Worm (Caenorhabditis elegans) whole organism, L1 larva: ENCODE measurements around the gene gtf-2E1.

Experiments used
- C34B4.2 ChIP-seq: sonication (generic microtip); optimal IDR thresholded peaks from 2 replicates; lab custom pipeline; 2017; ENCODE audit warnings: mild to moderate bottlenecking, missing genetic modification characterization, missing compliant biosample characterization
- Y116A8C.19 ChIP-seq: sonication (generic microtip); optimal IDR thresholded peaks from 2 replicates; lab custom pipeline; 2016; ENCODE audit warnings: missing compliant biosample characterization, missing genetic modification characterization, borderline replicate concordance
- aly-2 ChIP-seq: fragments of 150-350 bp; optimal IDR thresholded peaks from 2 replicates; lab custom pipeline; 2014; ENCODE audit warnings: missing biosample characterization, missing genetic modification characterization
- ama-1 ChIP-seq: fragments of 150-350 bp; optimal IDR thresholded peaks from 2 replicates; lab custom pipeline; 2014
- ceh-63 ChIP-seq: fragments of 200-800 bp; sonication (Bioruptor generic); optimal IDR thresholded peaks from 2 replicates; lab custom pipeline; 2018; ENCODE audit warnings: mild to moderate bottlenecking, missing genetic modification characterization, missing compliant biosample characterization
- ceh-88 ChIP-seq: fragments of 200-800 bp; sonication (Bioruptor generic); IDR thresholded peaks from 2 replicates; pipeline ENCODE4 v1.3.6; 2022; ENCODE audit warnings: missing genetic modification characterization, missing compliant biosample characterization
- dpl-1 ChIP-seq, 3 experiments: fragments of 150-350 bp in 2 of 3; sonication (generic microtip) in 1 of 3; optimal IDR thresholded peaks; 2 replicates each; lab custom pipeline; 2014 to 2017; ENCODE audit warnings: missing biosample characterization in 3 of 3, missing genetic modification characterization in 3 of 3, missing genetic modification reagents in 3 of 3
- dsc-1 ChIP-seq: sonication (generic microtip); optimal IDR thresholded peaks from 2 replicates; lab custom pipeline; 2016; ENCODE audit warnings: mild to moderate bottlenecking, missing genetic modification characterization, missing compliant biosample characterization
- efl-1 ChIP-seq, 4 experiments: fragments of 150-350 bp; optimal IDR thresholded peaks in 3 of 4; peaks in 1 of 4; 1 replicate in 1 of 4; 2 replicates in 3 of 4; lab custom pipeline; 2014; ENCODE audit warnings: missing biosample characterization in 2 of 4, missing genetic modification characterization in 2 of 4, missing genetic modification reagents in 2 of 4
- egl-27 ChIP-seq, 2 experiments: fragments of 150-350 bp in 1 of 2; sonication (generic microtip); optimal IDR thresholded peaks; 3 replicates each; lab custom pipeline; 2017 to 2018; ENCODE audit warnings: missing biosample characterization in 2 of 2, missing genetic modification characterization in 2 of 2, missing genetic modification reagents in 2 of 2
- ets-5 ChIP-seq: fragments of 200-800 bp; sonication (Bioruptor generic); IDR thresholded peaks from 2 replicates; pipeline ENCODE4 v1.3.6; 2022; ENCODE audit warnings: missing genetic modification characterization, missing compliant biosample characterization
- fkh-8 ChIP-seq: sonication (generic microtip); optimal IDR thresholded peaks from 2 replicates; lab custom pipeline; 2016; ENCODE audit warnings: mild to moderate bottlenecking, missing genetic modification characterization, missing compliant biosample characterization
- fos-1 ChIP-seq: fragments of 150-350 bp; optimal IDR thresholded peaks from 2 replicates; lab custom pipeline; 2014; ENCODE audit warnings: missing biosample characterization, missing genetic modification characterization
- hlh-17 ChIP-seq: fragments of 200-800 bp; sonication (Bioruptor generic); optimal IDR thresholded peaks from 2 replicates; lab custom pipeline; 2018; ENCODE audit warnings: missing genetic modification characterization, mild to moderate bottlenecking, missing compliant biosample characterization, moderate library complexity, borderline replicate concordance
- hlh-4 ChIP-seq: sonication (generic microtip); optimal IDR thresholded peaks from 2 replicates; lab custom pipeline; 2016; ENCODE audit warnings: mild to moderate bottlenecking, missing genetic modification characterization, missing compliant biosample characterization
- irx-1 ChIP-seq: sonication (generic microtip); optimal IDR thresholded peaks from 2 replicates; lab custom pipeline; 2016; ENCODE audit warnings: missing genetic modification characterization, missing compliant biosample characterization
- mab-9 ChIP-seq: fragments of 200-800 bp; sonication (Bioruptor generic); IDR thresholded peaks from 2 replicates; pipeline ENCODE4 v1.3.6; 2022; ENCODE audit warnings: missing genetic modification reagents, missing genetic modification characterization, missing compliant biosample characterization
- mdl-1 ChIP-seq, 2 experiments: fragments of 150-350 bp; optimal IDR thresholded peaks; 2 replicates each; lab custom pipeline; 2014 to 2017; ENCODE audit warnings: missing biosample characterization in 2 of 2, missing genetic modification characterization in 2 of 2, inconsistent platforms in 1 of 2
- mep-1 ChIP-seq: fragments of 150-350 bp; optimal IDR thresholded peaks from 2 replicates; lab custom pipeline; 2014; ENCODE audit warnings: missing biosample characterization, missing genetic modification characterization
- nhr-11 ChIP-seq: fragments of 150-350 bp; optimal IDR thresholded peaks from 2 replicates; lab custom pipeline; 2014; ENCODE audit warnings: missing biosample characterization, missing genetic modification characterization
- nhr-19 ChIP-seq: fragments of 200-800 bp; sonication (Bioruptor generic); conservative IDR thresholded peaks from 2 replicates; pipeline ENCODE4 v1.3.6; 2022; ENCODE audit warnings: missing genetic modification characterization, missing compliant biosample characterization
- nhr-47 ChIP-seq: sonication (generic microtip); optimal IDR thresholded peaks from 2 replicates; lab custom pipeline; 2016; ENCODE audit warnings: mild to moderate bottlenecking, missing genetic modification characterization, moderate library complexity, missing compliant biosample characterization
- nhr-85 ChIP-seq: sonication (generic microtip); peaks from one replicate; lab custom pipeline; 2016; ENCODE audit warnings: missing genetic modification characterization, inconsistent platforms, missing compliant biosample characterization
- nhr-90 ChIP-seq: sonication (generic microtip); optimal IDR thresholded peaks from 2 replicates; lab custom pipeline; 2016; ENCODE audit warnings: mild to moderate bottlenecking, missing genetic modification characterization, missing compliant biosample characterization; ENCODE audit not compliant: poor library complexity
- pag-3 ChIP-seq: sonication (generic microtip); optimal IDR thresholded peaks from 2 replicates; lab custom pipeline; 2017; ENCODE audit warnings: missing genetic modification characterization, mild to moderate bottlenecking, missing compliant biosample characterization, antibody characterized with exemption, borderline replicate concordance; ENCODE audit not compliant: insufficient read depth
- pqm-1 ChIP-seq: sonication (generic microtip); optimal IDR thresholded peaks from 3 replicates; lab custom pipeline; 2017; ENCODE audit warnings: missing biosample characterization, missing genetic modification characterization
- skn-1 ChIP-seq: fragments of 150-350 bp; optimal IDR thresholded peaks from 2 replicates; lab custom pipeline; 2014; ENCODE audit warnings: missing biosample characterization, missing genetic modification characterization
- sox-4 ChIP-seq: sonication (generic microtip); optimal IDR thresholded peaks from 2 replicates; lab custom pipeline; 2016; ENCODE audit warnings: missing genetic modification characterization, missing compliant biosample characterization
- swsn-7 ChIP-seq: sonication (generic microtip); optimal IDR thresholded peaks from 2 replicates; lab custom pipeline; 2016; ENCODE audit warnings: missing genetic modification characterization, missing compliant biosample characterization
- unc-62 ChIP-seq: fragments of 150-350 bp; optimal IDR thresholded peaks from 2 replicates; lab custom pipeline; 2014; ENCODE audit warnings: missing biosample characterization, missing genetic modification reagents, missing genetic modification characterization
- unc-86 ChIP-seq: sonication (generic microtip); optimal IDR thresholded peaks from 2 replicates; lab custom pipeline; 2016; ENCODE audit warnings: missing genetic modification characterization, missing compliant biosample characterization
- vab-15 ChIP-seq: sonication (generic microtip); optimal IDR thresholded peaks from 2 replicates; lab custom pipeline; 2017; ENCODE audit warnings: missing genotype, mild to moderate bottlenecking, missing genetic modification characterization, missing compliant biosample characterization
- zip-4 ChIP-seq: fragments of 200-800 bp; sonication (Bioruptor generic); optimal IDR thresholded peaks from 2 replicates; lab custom pipeline; 2018; ENCODE audit warnings: mild to moderate bottlenecking, missing genetic modification characterization, moderate library complexity, missing compliant biosample characterization
- ztf-11 ChIP-seq, 2 experiments: sonication (generic microtip); optimal IDR thresholded peaks; 2 replicates each; lab custom pipeline; 2016 to 2017; ENCODE audit warnings: missing genetic modification characterization in 2 of 2, missing biosample characterization in 1 of 2, missing compliant biosample characterization in 1 of 2
- ztf-4 ChIP-seq: fragments of 150-350 bp; optimal IDR thresholded peaks from 2 replicates; lab custom pipeline; 2014; ENCODE audit warnings: missing biosample characterization, missing genetic modification characterization

The gtf-2E1 gene

DNA sequence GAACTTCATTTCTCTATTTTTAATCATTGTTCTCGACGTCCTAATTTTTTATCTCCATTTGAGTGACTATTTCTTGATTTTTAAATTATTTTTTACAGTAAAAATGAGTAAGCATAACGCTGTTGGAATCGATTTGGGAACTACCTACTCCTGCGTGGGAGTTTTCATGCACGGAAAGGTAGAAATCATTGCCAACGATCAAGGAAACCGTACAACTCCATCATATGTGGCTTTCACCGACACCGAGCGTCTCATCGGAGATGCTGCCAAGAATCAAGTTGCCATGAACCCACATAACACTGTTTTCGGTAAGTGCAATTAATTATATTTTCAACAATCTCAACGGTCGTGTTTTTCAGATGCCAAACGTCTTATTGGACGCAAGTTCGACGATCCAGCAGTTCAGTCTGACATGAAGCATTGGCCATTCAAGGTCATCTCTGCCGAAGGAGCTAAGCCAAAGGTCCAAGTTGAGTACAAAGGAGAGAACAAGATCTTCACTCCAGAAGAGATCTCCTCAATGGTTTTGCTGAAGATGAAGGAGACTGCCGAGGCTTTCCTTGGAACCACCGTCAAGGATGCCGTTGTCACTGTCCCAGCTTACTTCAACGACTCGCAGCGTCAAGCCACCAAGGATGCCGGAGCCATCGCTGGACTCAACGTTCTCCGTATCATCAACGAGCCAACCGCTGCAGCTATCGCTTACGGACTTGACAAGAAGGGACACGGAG, 23.9 kb downstream of the gtf-2E1 start, which contains the start of gene hsp-1:
Gene hsp-1 (plus strand): TSS at position 99 of the 731 bp plus-strand sequence.
- TF ChIP-seq nhr-47 (tag; lab: Kevin White, UChicago) (no peak), ama-1 (lab: Kevin White, UChicago) (peak; percentile 46), fos-1 (tag; lab: Kevin White, UChicago) (no peak), dsc-1 (tag; lab: Kevin White, UChicago) (no peak), ceh-63 (peak; percentile 71), zip-4 (GFP tag; lab: Kevin White, UChicago) (no peak), fkh-8 (tag; lab: Kevin White, UChicago) (no peak), sox-4 (tag; lab: Kevin White, UChicago) (no peak), hlh-17 (no peak), ets-5 (GFP tag; lab: Robert Waterston, UW) (no peak), skn-1 (peak; percentile 17), mab-9 (GFP tag; lab: Robert Waterston, UW) (peak; percentile 50; the same call in 1 of the 2 replicates), ztf-11 (tag; optimal IDR thresholded peaks at IDR 0.05; lab: Kevin White, UChicago) (no peak), swsn-7 (no peak)

DNA sequence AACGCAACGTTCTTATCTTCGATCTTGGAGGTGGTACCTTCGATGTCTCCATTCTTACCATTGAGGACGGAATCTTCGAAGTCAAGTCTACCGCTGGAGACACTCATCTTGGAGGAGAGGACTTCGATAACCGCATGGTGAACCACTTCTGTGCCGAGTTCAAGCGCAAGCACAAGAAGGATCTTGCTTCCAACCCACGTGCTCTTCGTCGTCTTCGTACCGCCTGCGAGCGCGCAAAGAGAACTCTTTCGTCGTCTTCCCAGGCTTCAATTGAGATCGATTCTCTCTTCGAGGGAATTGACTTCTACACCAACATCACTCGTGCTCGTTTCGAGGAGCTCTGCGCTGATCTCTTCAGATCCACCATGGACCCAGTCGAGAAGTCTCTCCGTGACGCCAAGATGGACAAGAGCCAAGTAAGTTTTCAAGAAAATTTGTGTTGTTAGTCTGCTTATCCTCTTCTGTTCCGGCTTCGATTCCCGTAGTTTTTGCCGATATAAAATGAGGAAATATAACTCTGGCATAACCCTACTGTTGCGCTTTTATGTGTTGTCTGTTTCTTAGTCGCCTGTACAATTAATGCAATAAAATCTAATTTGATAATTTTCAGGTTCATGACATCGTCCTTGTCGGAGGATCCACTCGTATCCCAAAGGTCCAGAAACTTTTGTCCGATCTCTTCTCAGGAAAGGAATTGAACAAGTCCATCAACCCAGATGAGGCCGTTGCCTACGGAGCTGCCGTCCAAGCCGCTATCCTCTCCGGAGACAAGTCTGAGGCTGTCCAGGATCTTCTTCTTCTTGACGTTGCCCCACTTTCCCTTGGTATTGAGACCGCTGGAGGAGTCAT, 24.7 kb downstream of the gtf-2E1 start:
- no peak for TF ChIP-seq unc-86 (tag; lab: Kevin White, UChicago)
- TF ChIP-seq aly-2 (tag; lab: Kevin White, UChicago) = peak; percentile 47
- TF ChIP-seq hlh-4 (tag; lab: Kevin White, UChicago) = no peak
- no peak for TF ChIP-seq ztf-11 (tag; optimal IDR thresholded peaks at IDR 0.05; lab: Kevin White, UChicago)
- TF ChIP-seq mdl-1 (tag; optimal IDR thresholded peaks at IDR 0.05; lab: Kevin White, UChicago) = no peak
- TF ChIP-seq ztf-4 (tag; lab: Kevin White, UChicago) = no peak
- no peak for TF ChIP-seq C34B4.2 (tag; lab: Kevin White, UChicago)
- TF ChIP-seq nhr-19 (GFP tag; lab: Robert Waterston, UW) = no peak
- peak; percentile 17 for TF ChIP-seq mep-1 (tag; lab: Kevin White, UChicago)
- TF ChIP-seq pag-3 (tag; lab: Kevin White, UChicago) = no peak
- TF ChIP-seq dpl-1 (GFP tag; optimal IDR thresholded peaks at IDR 0.05; lab: Kevin White, UChicago) = no peak
- TF ChIP-seq swsn-7 = no peak
- TF ChIP-seq nhr-90 = no peak
- no peak for TF ChIP-seq Y116A8C.19
- peak; percentile 1 for TF ChIP-seq fkh-8 (tag; lab: Kevin White, UChicago)
- no peak for TF ChIP-seq irx-1 (tag; lab: Kevin White, UChicago)
- peak; percentile 35 for TF ChIP-seq skn-1
- no peak for TF ChIP-seq fos-1 (tag; lab: Kevin White, UChicago)
- TF ChIP-seq unc-62 = no peak
- no peak for TF ChIP-seq vab-15
- no peak for TF ChIP-seq ceh-88 (GFP tag; lab: Robert Waterston, UW)
- no peak for TF ChIP-seq efl-1 (optimal IDR thresholded peaks at IDR 0.05; lab: Kevin White, UChicago)
- peak in 1 of 2 experiments; percentile 73 for TF ChIP-seq efl-1 (GFP tag; optimal IDR thresholded peaks at IDR 0.05 in 1 of 2; lab: Kevin White, UChicago)
- TF ChIP-seq egl-27 (tag; optimal IDR thresholded peaks at IDR 0.05; lab: Kevin White, UChicago) = no peak
- no peak for TF ChIP-seq pqm-1 (tag; lab: Kevin White, UChicago)
- peak; percentile 38 for TF ChIP-seq nhr-85 (tag; lab: Kevin White, UChicago)
- TF ChIP-seq nhr-11 (tag; lab: Kevin White, UChicago) = no peak
- peak; percentile 68 for TF ChIP-seq ama-1 (lab: Kevin White, UChicago)
